Worm (Caenorhabditis elegans) whole organism, young adult: ENCODE data around the gene clp-10.

ENCODE experiments used
- B0019.2 ChIP-seq: fragments of 200-800 bp; sonication (Bioruptor generic); conservative IDR thresholded peaks from 2 replicates; pipeline ENCODE4 v1.3.6; 2022; ENCODE audit warnings: missing genetic modification reagents, missing genetic modification characterization, missing compliant biosample characterization
- F37B4.10 ChIP-seq: fragments of 200-800 bp; sonication (Bioruptor generic); IDR thresholded peaks from 2 replicates; pipeline ENCODE4 v1.3.6; 2022; ENCODE audit warnings: missing genetic modification characterization, missing compliant biosample characterization
- F39B2.1 ChIP-seq: fragments of 200-800 bp; sonication (Bioruptor generic); IDR thresholded peaks from 2 replicates; pipeline ENCODE4 v1.3.6; 2022; ENCODE audit warnings: missing genetic modification reagents, missing genetic modification characterization, missing compliant biosample characterization
- K12H6.12 ChIP-seq: fragments of 200-800 bp; sonication (Bioruptor generic); optimal IDR thresholded peaks from 2 replicates; lab custom pipeline; 2018; ENCODE audit warnings: mild to moderate bottlenecking, missing genetic modification characterization, missing compliant biosample characterization
- Y53G8AR.9 ChIP-seq: fragments of 200-800 bp; sonication (Bioruptor generic); conservative IDR thresholded peaks from 2 replicates; pipeline ENCODE4 v1.3.6; 2022; ENCODE audit warnings: missing genetic modification reagents, missing genetic modification characterization, missing compliant biosample characterization
- Y79H2A.3 ChIP-seq: fragments of 200-800 bp; sonication (Bioruptor generic); conservative IDR thresholded peaks from 2 replicates; pipeline ENCODE4 v1.3.6; 2022; ENCODE audit warnings: missing genetic modification reagents, missing genetic modification characterization, missing compliant biosample characterization
- ama-1 ChIP-seq, 3 experiments: fragments of 150-350 bp in 1 of 3; sonication (generic microtip) in 2 of 3; optimal IDR thresholded peaks; 2 replicates each; lab custom pipeline; 2014 to 2018; ENCODE audit warnings: missing biosample characterization in 2 of 3, missing genetic modification characterization in 2 of 3, missing genetic modification reagents in 2 of 3
- atf-7 ChIP-seq: sonication (generic microtip); optimal IDR thresholded peaks from 2 replicates; lab custom pipeline; 2017; ENCODE audit warnings: mild to moderate bottlenecking, missing genetic modification characterization, missing compliant biosample characterization
- attf-3 ChIP-seq: fragments of 200-800 bp; sonication (Bioruptor generic); conservative IDR thresholded peaks from 2 replicates; pipeline ENCODE4 v1.3.6; 2022; ENCODE audit warnings: missing genetic modification reagents, missing genetic modification characterization, missing compliant biosample characterization
- attf-5 ChIP-seq: fragments of 200-800 bp; sonication (Bioruptor generic); optimal IDR thresholded peaks from 2 replicates; lab custom pipeline; 2018; ENCODE audit warnings: mild to moderate bottlenecking, missing genetic modification characterization, missing compliant biosample characterization
- cebp-1 ChIP-seq, 2 experiments: fragments of 200-800 bp in 1 of 2; sonication (Bioruptor generic) in 1 of 2; sonication (generic microtip) in 1 of 2; IDR thresholded peaks in 1 of 2; optimal IDR thresholded peaks in 1 of 2; 2 replicates each; pipeline versions ENCODE4 v1.3.6 to Lab custom; 2017 to 2022; ENCODE audit warnings: missing compliant biosample characterization in 2 of 2, missing genetic modification characterization in 2 of 2, mild to moderate bottlenecking in 1 of 2, missing genetic modification reagents in 1 of 2, moderate library complexity in 1 of 2
- ceh-27 ChIP-seq: fragments of 200-800 bp; sonication (Bioruptor generic); optimal IDR thresholded peaks from 2 replicates; lab custom pipeline; 2018; ENCODE audit warnings: mild to moderate bottlenecking, missing genetic modification characterization, moderate library complexity, missing compliant biosample characterization
- ceh-58 ChIP-seq: fragments of 200-800 bp; sonication (Bioruptor generic); IDR thresholded peaks from 2 replicates; pipeline ENCODE4 v1.3.6; 2022; ENCODE audit warnings: missing genetic modification characterization, missing compliant biosample characterization
- dox-1 ChIP-seq: fragments of 200-800 bp; sonication (Bioruptor generic); IDR thresholded peaks from 2 replicates; pipeline ENCODE4 v1.3.6; 2022; ENCODE audit warnings: missing genetic modification reagents, missing genetic modification characterization, missing compliant biosample characterization
- dpl-1 ChIP-seq: fragments of 150-350 bp; optimal IDR thresholded peaks from 2 replicates; lab custom pipeline; 2014; ENCODE audit warnings: missing biosample characterization, missing genetic modification reagents, missing genetic modification characterization
- egrh-3 ChIP-seq: fragments of 200-800 bp; sonication (Bioruptor generic); IDR thresholded peaks from 2 replicates; pipeline ENCODE4 v1.3.6; 2022; ENCODE audit warnings: missing genetic modification reagents, missing genetic modification characterization, missing compliant biosample characterization
- fkh-3 ChIP-seq: sonication (generic microtip); optimal IDR thresholded peaks from 2 replicates; lab custom pipeline; 2016; ENCODE audit warnings: mild to moderate bottlenecking, missing genetic modification characterization, missing compliant biosample characterization
- hmg-20 ChIP-seq: fragments of 200-800 bp; sonication (Bioruptor generic); IDR thresholded peaks from 2 replicates; pipeline ENCODE4 v1.3.6; 2022; ENCODE audit warnings: missing genetic modification reagents, missing genetic modification characterization, missing compliant biosample characterization
- let-526 ChIP-seq: fragments of 200-800 bp; sonication (Bioruptor generic); IDR thresholded peaks from 2 replicates; pipeline ENCODE4 v1.3.6; 2022; ENCODE audit warnings: missing genetic modification reagents, missing genetic modification characterization, missing compliant biosample characterization
- lin-26 ChIP-seq: fragments of 200-800 bp; sonication (Bioruptor generic); IDR thresholded peaks from 2 replicates; pipeline ENCODE4 v1.3.6; 2022; ENCODE audit warnings: missing genetic modification reagents, missing genetic modification characterization, missing compliant biosample characterization
- lin-54 ChIP-seq: fragments of 200-800 bp; sonication (Bioruptor generic); optimal IDR thresholded peaks from 2 replicates; lab custom pipeline; 2018; ENCODE audit warnings: mild to moderate bottlenecking, missing genetic modification characterization, missing compliant biosample characterization
- lsy-27 ChIP-seq: sonication (generic microtip); optimal IDR thresholded peaks from 2 replicates; lab custom pipeline; 2017; ENCODE audit warnings: missing genetic modification characterization, mild to moderate bottlenecking, missing compliant biosample characterization, antibody characterized with exemption, missing genotype, borderline replicate concordance; ENCODE audit not compliant: insufficient read depth
- madf-6 ChIP-seq: fragments of 200-800 bp; sonication (Bioruptor generic); IDR thresholded peaks from 2 replicates; pipeline ENCODE4 v1.3.6; 2022; ENCODE audit warnings: missing genetic modification reagents, missing genetic modification characterization, missing compliant biosample characterization
- mcd-1 ChIP-seq: fragments of 200-800 bp; sonication (Bioruptor generic); IDR thresholded peaks from 2 replicates; pipeline ENCODE4 v1.3.6; 2022; ENCODE audit warnings: missing genetic modification reagents, missing genetic modification characterization, missing compliant biosample characterization
- mel-28 ChIP-seq: sonication (generic microtip); optimal IDR thresholded peaks from 2 replicates; lab custom pipeline; 2016; ENCODE audit warnings: borderline replicate concordance, mild to moderate bottlenecking, missing genetic modification characterization, missing compliant biosample characterization
- mes-4 ChIP-seq: sonication (generic microtip); optimal IDR thresholded peaks from 2 replicates; lab custom pipeline; 2016; ENCODE audit warnings: missing genotype, missing genetic modification characterization, missing compliant biosample characterization
- nfya-2 ChIP-seq: fragments of 200-800 bp; sonication (Bioruptor generic); IDR thresholded peaks from 2 replicates; pipeline ENCODE4 v1.3.6; 2022; ENCODE audit warnings: missing genetic modification reagents, missing genetic modification characterization, missing compliant biosample characterization
- nfyb-1 ChIP-seq: fragments of 200-800 bp; sonication (Bioruptor generic); IDR thresholded peaks from 2 replicates; pipeline ENCODE4 v1.3.6; 2022; ENCODE audit warnings: missing genetic modification reagents, missing genetic modification characterization, missing compliant biosample characterization
- pbrm-1 ChIP-seq: fragments of 200-800 bp; sonication (Bioruptor generic); IDR thresholded peaks from 2 replicates; pipeline ENCODE4 v1.3.6; 2022; ENCODE audit warnings: missing genetic modification reagents, missing genetic modification characterization, missing compliant biosample characterization
- repo-1 ChIP-seq: sonication (generic microtip); optimal IDR thresholded peaks from 2 replicates; lab custom pipeline; 2017; ENCODE audit warnings: mild to moderate bottlenecking, missing genetic modification characterization, missing compliant biosample characterization
- rpc-1 ChIP-seq, 2 experiments: fragments of 150-350 bp in 1 of 2; sonication (generic microtip) in 1 of 2; optimal IDR thresholded peaks; 2 replicates each; lab custom pipeline; 2014 to 2018; ENCODE audit warnings: missing biosample characterization in 1 of 2, missing genetic modification characterization in 1 of 2, missing genetic modification reagents in 1 of 2, missing genotype in 1 of 2
- sea-2 ChIP-seq: fragments of 200-800 bp; sonication (Bioruptor generic); IDR thresholded peaks from 2 replicates; pipeline ENCODE4 v1.3.6; 2022; ENCODE audit warnings: missing genetic modification characterization, missing compliant biosample characterization
- snpc-3.4 ChIP-seq: sonication (generic microtip); optimal IDR thresholded peaks from 2 replicates; lab custom pipeline; 2017; ENCODE audit warnings: missing genetic modification characterization, mild to moderate bottlenecking, missing compliant biosample characterization, antibody characterized with exemption, moderate library complexity, missing genotype, missing genetic modification reagents
- somi-1 ChIP-seq: fragments of 200-800 bp; sonication (Bioruptor generic); optimal IDR thresholded peaks from 2 replicates; lab custom pipeline; 2018; ENCODE audit warnings: mild to moderate bottlenecking, missing genetic modification characterization, missing compliant biosample characterization
- tbp1 ChIP-seq: fragments of 200-800 bp; sonication (Bioruptor generic); optimal IDR thresholded peaks from 2 replicates; lab custom pipeline; 2018; ENCODE audit warnings: mild to moderate bottlenecking, missing genetic modification characterization, missing compliant biosample characterization
- unc-62 ChIP-seq: fragments of 150-350 bp; optimal IDR thresholded peaks from 2 replicates; lab custom pipeline; 2014; ENCODE audit warnings: missing biosample characterization, missing genetic modification reagents, missing genetic modification characterization
- zfh-2 ChIP-seq: fragments of 200-800 bp; sonication (Bioruptor generic); conservative IDR thresholded peaks from 2 replicates; pipeline ENCODE4 v1.3.6; 2022; ENCODE audit warnings: missing genetic modification reagents, missing genetic modification characterization, missing compliant biosample characterization
- ztf-28 ChIP-seq: fragments of 200-800 bp; sonication (Bioruptor generic); IDR thresholded peaks from 2 replicates; pipeline ENCODE4 v1.3.6; 2022; ENCODE audit warnings: missing genetic modification reagents, missing genetic modification characterization, missing compliant biosample characterization

clp-10 gene

DNA sequence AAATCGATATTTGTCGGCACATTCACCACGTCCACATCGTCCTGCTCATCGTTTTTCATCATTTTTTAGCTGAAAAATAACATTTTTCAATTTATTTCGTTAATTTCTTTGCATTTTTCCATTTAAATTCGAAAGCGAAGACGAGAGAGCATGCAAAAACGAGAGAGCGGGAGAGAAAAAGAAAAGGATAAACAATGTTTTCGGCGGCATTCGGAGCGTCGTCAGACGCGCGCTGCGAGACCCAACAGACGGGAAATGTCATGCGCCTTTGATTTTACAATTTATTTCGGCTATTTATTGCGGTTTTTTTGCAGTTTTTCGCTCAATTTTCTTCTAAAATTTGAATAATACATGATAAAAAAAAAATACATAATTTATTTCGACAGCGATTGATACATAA lies 48.3 kb upstream of the clp-10 start, which contains the start of gene attf-3 (continued):
- TF ChIP-seq ceh-27 (GFP tag; lab: Kevin White, UChicago): peak; percentile 13
- no peak for TF ChIP-seq nfya-2 (GFP tag; lab: Robert Waterston, UW)
- TF ChIP-seq zfh-2 (GFP tag; lab: Robert Waterston, UW): 0 out of 2 replicates have a peak, but pooled peaks have one; percentile 9
- TF ChIP-seq F39B2.1 (GFP tag; lab: Robert Waterston, UW): no peak
- peak; percentile 58 for TF ChIP-seq tbp1 (GFP tag; lab: Kevin White, UChicago)
- TF ChIP-seq unc-62 (GFP tag; lab: Kevin White, UChicago): no peak
- peak; percentile 77 for TF ChIP-seq B0019.2
- no peak for TF ChIP-seq hmg-20
- TF ChIP-seq dpl-1 (GFP tag; lab: Kevin White, UChicago): peak; percentile 61
- TF ChIP-seq madf-6: peak; percentile 78
- peak; percentile 59 for TF ChIP-seq snpc-3.4 (tag; lab: Kevin White, UChicago)
- TF ChIP-seq lin-54 (GFP tag; lab: Kevin White, UChicago): peak; percentile 60
- TF ChIP-seq, all 124 proteins: peak for 30

DNA sequence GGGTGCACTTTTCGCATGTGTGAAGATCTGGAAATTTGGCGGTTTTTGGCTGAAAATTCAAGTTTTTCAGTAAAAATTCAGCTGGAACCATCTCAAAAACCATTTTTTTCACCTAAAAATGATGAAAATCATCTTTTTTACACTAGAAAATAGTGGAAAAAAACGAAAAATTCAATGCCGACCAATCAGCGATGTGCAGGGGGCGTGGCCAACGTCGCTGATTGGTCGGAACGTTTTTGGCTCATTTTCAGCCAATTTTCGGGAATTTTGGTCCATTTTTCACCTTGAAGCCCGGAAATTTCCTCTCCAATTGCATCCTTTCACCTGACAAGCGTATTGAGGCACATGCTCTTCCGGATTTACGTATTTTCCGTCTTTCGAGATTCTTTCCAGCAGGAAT lies 46.4 kb upstream of the clp-10 start:
- TF ChIP-seq F37B4.10 (GFP tag; lab: Robert Waterston, UW): no peak
- 0 out of 2 replicates have a peak, but pooled peaks have one; percentile 77 for TF ChIP-seq nfya-2 (GFP tag; lab: Robert Waterston, UW)
- TF ChIP-seq nfyb-1: peak; percentile 76; the same call in 1 of the 2 replicates
- TF ChIP-seq, all 124 proteins: peak for 2

DNA sequence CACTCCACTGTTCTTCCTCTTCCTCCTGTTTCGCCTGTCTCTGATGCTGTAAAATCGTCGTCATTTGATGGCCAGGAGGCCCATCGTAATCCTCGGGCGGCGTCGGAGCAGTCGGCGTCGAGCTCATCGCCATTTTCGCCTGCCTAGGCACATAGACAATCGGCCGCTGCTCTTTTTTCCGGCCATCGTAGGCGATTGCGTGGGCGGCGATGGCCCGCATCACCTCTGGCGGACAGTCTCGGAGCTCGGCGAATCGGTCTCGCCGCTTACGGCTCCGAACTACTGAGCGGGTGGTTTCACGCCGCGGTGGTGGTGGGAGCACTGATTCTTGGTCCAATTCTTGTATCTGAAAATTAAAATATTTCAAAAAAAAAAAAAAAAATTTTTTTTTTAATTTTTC lies 34.1 kb upstream of the clp-10 start:
- TF ChIP-seq egrh-3 (peak; percentile 70; the same call in 1 of the 2 replicates), zfh-2 (GFP tag; lab: Robert Waterston, UW) (peak; percentile 84), attf-3 (no peak)

DNA sequence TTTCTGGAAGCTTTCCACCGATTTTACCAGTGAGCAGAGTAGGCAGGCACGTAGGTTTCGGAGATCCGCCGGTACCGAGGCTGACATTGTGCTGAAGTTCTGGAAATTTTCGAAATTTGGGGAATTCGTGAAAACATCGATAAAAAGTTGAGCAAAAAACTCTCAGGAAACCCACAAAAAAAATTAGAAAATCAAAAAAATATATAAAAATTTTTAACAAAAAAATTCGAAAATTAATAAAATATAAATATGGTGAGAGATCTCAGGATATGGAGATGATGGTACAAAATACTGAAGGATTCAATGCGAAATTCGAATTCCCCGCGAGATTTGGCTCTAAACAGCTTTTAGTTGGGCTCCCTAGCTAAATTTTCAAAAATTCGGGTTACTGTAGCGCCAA lies 31.6 kb upstream of the clp-10 start, which contains the start of gene spt-4:
spt-4 (minus strand) TSS at position 101 of the 400 bp plus-strand sequence.
- no peak for TF ChIP-seq nfya-2 (GFP tag; lab: Robert Waterston, UW)
- no peak for TF ChIP-seq snpc-3.4 (tag; lab: Kevin White, UChicago)
- TF ChIP-seq zfh-2 (GFP tag; lab: Robert Waterston, UW): no peak

DNA sequence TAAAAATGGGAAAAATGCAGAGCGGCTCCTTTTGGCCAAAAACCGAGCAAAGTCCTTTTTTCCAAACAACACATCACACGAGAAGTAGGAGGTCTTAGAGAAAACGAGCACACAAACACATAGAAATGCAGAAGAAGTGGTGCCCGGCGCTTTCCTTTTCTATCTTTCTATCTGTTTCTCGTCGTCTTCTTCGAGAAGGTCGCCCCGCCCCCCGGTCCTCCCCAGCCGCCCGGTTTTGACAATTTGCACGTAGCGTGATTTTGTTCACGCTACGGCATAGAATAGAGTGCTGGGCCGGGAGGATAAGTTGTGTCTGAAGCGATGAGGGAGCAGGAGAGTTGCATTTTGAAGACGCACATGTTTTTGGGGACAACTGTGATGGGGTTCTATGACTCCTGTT lies 29.0 kb upstream of the clp-10 start:
- no peak for TF ChIP-seq mel-28 (tag; lab: Kevin White, UChicago)
- no peak for TF ChIP-seq ceh-58
- peak; percentile 39 for TF ChIP-seq attf-5 (GFP tag; lab: Kevin White, UChicago)
- TF ChIP-seq zfh-2 (GFP tag; lab: Robert Waterston, UW): peak; percentile 81
- TF ChIP-seq nfyb-1: no peak
- TF ChIP-seq ceh-27 (GFP tag; lab: Kevin White, UChicago): peak; percentile 33
- peak; percentile 25; the same call in 1 of the 2 replicates for TF ChIP-seq mcd-1 (GFP tag; lab: Robert Waterston, UW)
- TF ChIP-seq dox-1 (GFP tag; lab: Robert Waterston, UW): no peak; the same call in 1 of the 2 replicates
- TF ChIP-seq pbrm-1: peak; percentile 30; the same call in 1 of the 2 replicates
- TF ChIP-seq somi-1 (GFP tag; lab: Kevin White, UChicago): peak; percentile 12
- no peak for TF ChIP-seq sea-2 (GFP tag; lab: Robert Waterston, UW)
- TF ChIP-seq Y53G8AR.9 (GFP tag; lab: Robert Waterston, UW): no peak
- no peak for TF ChIP-seq cebp-1 (GFP tag; IDR thresholded peaks at IDR 0.05; lab: Robert Waterston, UW)
- peak; percentile 55 for TF ChIP-seq cebp-1 (tag; optimal IDR thresholded peaks at IDR 0.05; lab: Kevin White, UChicago)
- TF ChIP-seq atf-7 (tag; lab: Kevin White, UChicago): no peak
- no peak for TF ChIP-seq repo-1
- TF ChIP-seq K12H6.12 (tag; lab: Kevin White, UChicago): peak; percentile 48
- TF ChIP-seq egrh-3: no peak
- no peak for TF ChIP-seq let-526 (GFP tag; lab: Robert Waterston, UW)
- TF ChIP-seq rpc-1 (optimal IDR thresholded peaks at IDR 0.05; lab: Kevin White, UChicago): no peak
- TF ChIP-seq rpc-1 (tag; optimal IDR thresholded peaks at IDR 0.05; lab: Kevin White, UChicago): no peak
- no peak for TF ChIP-seq fkh-3 (tag; lab: Kevin White, UChicago)
- 0 out of 2 replicates have a peak, but pooled peaks have one; percentile 7 for TF ChIP-seq ztf-28 (GFP tag; lab: Robert Waterston, UW)
- peak; percentile 78 for TF ChIP-seq ama-1 (optimal IDR thresholded peaks at IDR 0.05; lab: Kevin White, UChicago)
- TF ChIP-seq ama-1 (GFP tag; optimal IDR thresholded peaks at IDR 0.05; lab: Kevin White, UChicago): no peak
- no peak for TF ChIP-seq mes-4 (tag; lab: Kevin White, UChicago)
- no peak for TF ChIP-seq lsy-27 (tag; lab: Kevin White, UChicago)
- TF ChIP-seq lin-26: peak; percentile 15; the same call in 1 of the 2 replicates
- TF ChIP-seq Y79H2A.3 (GFP tag; lab: Robert Waterston, UW): no peak
